Worm (Caenorhabditis elegans): Measurements from ENCODE around the gene clc-20.

Gene clc-20

DNA sequence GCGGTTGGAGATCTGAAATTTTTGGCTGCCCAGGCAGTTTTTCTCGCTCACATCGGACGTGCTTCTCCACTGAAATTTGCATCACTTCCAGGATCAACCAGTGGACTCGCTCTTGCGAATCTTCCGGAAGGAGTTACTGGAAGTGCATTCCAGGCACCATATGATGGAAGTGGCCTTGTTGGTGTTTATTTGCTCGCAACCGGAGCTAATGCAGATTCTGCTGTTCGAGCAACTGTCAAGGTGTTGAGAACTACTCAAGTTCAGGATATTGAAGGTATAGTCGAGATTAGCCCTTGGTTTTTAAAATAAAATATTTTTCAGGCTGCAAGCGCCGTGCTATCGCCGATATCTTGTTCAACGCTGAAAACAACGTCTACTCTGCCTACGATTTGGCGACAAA, 8.5 kb downstream of the clc-20 start:
- no peak for TF ChIP-seq fos-1 (tag; optimal IDR thresholded peaks at IDR 0.05)
- TF ChIP-seq ceh-88 (GFP tag; IDR thresholded peaks at IDR 0.05) = no peak
- TF ChIP-seq efl-3 (GFP tag; optimal IDR thresholded peaks at IDR 0.05) = no peak
- TF ChIP-seq mdl-1 (tag; optimal IDR thresholded peaks at IDR 0.05) = no peak
- no peak for TF ChIP-seq dpl-1 (GFP tag; optimal IDR thresholded peaks at IDR 0.05)
- no peak for TF ChIP-seq efl-1 (optimal IDR thresholded peaks at IDR 0.05)
- TF ChIP-seq efl-1 (GFP tag; optimal IDR thresholded peaks at IDR 0.05 in 1 of 2) = peak in 1 of 2 experiments; percentile 57
- TF ChIP-seq unc-130 (tag; optimal IDR thresholded peaks at IDR 0.05) = no peak
- TF ChIP-seq hpl-2 (GFP tag; optimal IDR thresholded peaks at IDR 0.05) = no peak
- no peak for TF ChIP-seq pqm-1 (tag; optimal IDR thresholded peaks at IDR 0.05)

DNA sequence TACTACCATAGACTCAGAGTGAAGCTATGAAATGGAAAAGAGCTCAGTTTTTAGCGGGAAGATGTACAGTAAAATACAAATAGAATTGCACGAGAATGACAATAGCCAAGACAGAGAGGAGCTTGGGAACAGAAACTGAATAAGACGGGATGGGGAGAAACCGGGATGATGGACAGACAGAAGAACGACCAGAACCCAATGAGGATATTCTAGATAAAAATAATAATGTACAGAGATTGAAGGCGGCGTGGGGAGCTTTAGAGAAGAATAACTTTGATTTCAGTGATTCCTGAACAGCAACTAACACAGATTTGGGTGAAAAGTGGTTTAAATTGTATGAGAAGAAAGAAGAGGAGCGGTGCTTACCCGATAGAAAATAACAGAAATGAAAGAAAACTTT, 9.1 kb downstream of the clc-20 start:
- no peak for TF ChIP-seq nhr-90 (tag; optimal IDR thresholded peaks at IDR 0.05; ENCODE audit: poor library complexity)
- TF ChIP-seq efl-1 (optimal IDR thresholded peaks at IDR 0.05) = no peak
- TF ChIP-seq efl-1 (GFP tag; optimal IDR thresholded peaks at IDR 0.05 in 1 of 2) = peak in 1 of 2 experiments; percentile 23
- TF ChIP-seq lin-13 (GFP tag; optimal IDR thresholded peaks at IDR 0.05) = no peak

DNA sequence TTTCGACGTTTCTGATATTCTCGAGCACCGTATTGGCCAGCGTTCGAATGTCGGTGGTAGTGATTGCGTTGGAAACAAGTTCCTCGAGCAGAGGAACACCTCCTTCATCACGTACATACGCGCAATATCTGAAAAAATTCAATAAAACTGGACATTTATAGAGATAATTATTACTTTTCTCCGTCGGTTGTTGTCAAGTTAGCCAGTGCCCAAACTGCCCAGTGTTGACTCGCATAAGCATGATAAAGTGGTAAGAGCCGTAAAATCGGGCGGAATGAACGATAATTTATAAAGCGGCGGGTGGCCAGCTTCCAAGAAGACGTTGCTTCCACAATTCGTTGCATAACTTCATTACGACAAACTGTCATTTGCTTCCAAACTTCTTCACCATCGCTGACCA, 11.2 kb downstream of the clc-20 start:
- TF ChIP-seq pax-3 (tag; optimal IDR thresholded peaks at IDR 0.05) (no peak), ceh-82 (tag; optimal IDR thresholded peaks at IDR 0.05) (no peak), isw-1 (GFP tag; IDR thresholded peaks at IDR 0.05) (no peak), elt-2 (tag; optimal IDR thresholded peaks at IDR 0.05) (no peak), nhr-90 (tag; optimal IDR thresholded peaks at IDR 0.05; ENCODE audit: poor library complexity) (no peak), mef-2 (tag; optimal IDR thresholded peaks at IDR 0.05) (no peak), fkh-8 (tag; optimal IDR thresholded peaks at IDR 0.05) (no peak), efl-1 (optimal IDR thresholded peaks at IDR 0.05) (no peak), efl-1 (GFP tag; optimal IDR thresholded peaks at IDR 0.05 in 1 of 2) (peak in 1 of 2 experiments; percentile 90)

DNA sequence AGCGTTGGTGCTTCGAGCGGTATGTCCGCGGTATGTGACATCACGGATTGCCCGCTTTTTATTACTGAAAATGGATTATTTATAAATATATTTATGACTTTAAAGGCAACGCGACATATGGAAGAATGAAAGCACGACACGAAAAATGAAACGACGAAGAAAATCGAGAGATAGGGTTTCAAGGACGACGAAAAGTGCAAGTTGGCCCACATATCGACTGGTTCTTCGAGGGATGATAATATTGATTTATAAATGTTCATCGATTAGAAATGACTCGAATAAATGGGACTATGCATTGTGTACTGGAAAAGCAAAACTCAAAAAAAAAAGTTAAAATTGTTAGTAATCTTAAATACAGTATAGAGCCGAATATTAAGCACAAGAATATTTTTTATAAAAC, 14.3 kb downstream of the clc-20 start, which contains the start of gene zer-1:
Gene zer-1, minus strand, starts transcription at position 68 of the 400 bp plus-strand sequence.
- TF ChIP-seq blmp-1 (tag; optimal IDR thresholded peaks at IDR 0.05) (peak; percentile 98), ceh-90 (tag; optimal IDR thresholded peaks at IDR 0.05) (no peak), elt-3 (tag; optimal IDR thresholded peaks at IDR 0.05) (peak in 1 of 6 experiments; percentile 5), nhr-85 (tag) (peak; percentile 8)

DNA sequence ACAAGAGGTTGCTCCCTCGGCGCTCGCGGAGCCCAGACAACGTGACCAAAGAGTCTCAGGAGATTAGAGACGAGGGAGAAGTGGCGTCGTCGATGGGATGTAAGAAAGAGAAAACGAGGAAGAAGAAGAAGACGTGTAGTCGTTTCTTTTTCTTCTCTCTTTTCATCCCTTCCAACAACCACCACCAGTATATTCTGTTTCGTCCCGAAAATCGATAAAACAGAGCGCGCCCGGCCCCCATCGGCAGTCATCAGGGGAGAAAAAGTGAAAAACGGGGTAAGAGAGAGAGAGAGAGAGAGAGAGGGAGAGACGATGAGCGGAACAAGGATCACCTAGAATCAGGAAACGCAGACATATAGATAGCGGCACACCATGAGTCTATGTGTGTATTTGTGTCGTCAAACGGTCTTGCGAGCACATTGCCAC, 15.5 kb downstream of the clc-20 start:
- no peak for TF ChIP-seq pag-3 (tag; optimal IDR thresholded peaks at IDR 0.05; ENCODE audit: borderline replicate concordance, insufficient read depth)
- TF ChIP-seq swsn-7 (tag; optimal IDR thresholded peaks at IDR 0.05) = peak; percentile 86
- TF ChIP-seq mep-1 (tag; optimal IDR thresholded peaks at IDR 0.05) = peak; percentile 59
- no peak for TF ChIP-seq lin-39 (tag; optimal IDR thresholded peaks at IDR 0.05)
- no peak for TF ChIP-seq C04F5.9 (tag; optimal IDR thresholded peaks at IDR 0.05)
- peak; percentile 96 for TF ChIP-seq lin-14 (GFP tag; optimal IDR thresholded peaks at IDR 0.05)
- TF ChIP-seq grh-1 (GFP tag; IDR thresholded peaks at IDR 0.05) = no peak
- TF ChIP-seq irx-1 (tag; optimal IDR thresholded peaks at IDR 0.05) = peak; percentile 37
- peak; percentile 49 to 50 for TF ChIP-seq lin-35 (GFP tag; optimal IDR thresholded peaks at IDR 0.05)
- peak; percentile 60 for TF ChIP-seq aly-2 (tag; optimal IDR thresholded peaks at IDR 0.05)
- peak; percentile 55 to 69 for TF ChIP-seq mdl-1 (tag; optimal IDR thresholded peaks at IDR 0.05)
- peak; percentile 49 for TF ChIP-seq dsc-1 (tag; optimal IDR thresholded peaks at IDR 0.05)
- TF ChIP-seq nhr-12 (tag; optimal IDR thresholded peaks at IDR 0.05) = no peak
- TF ChIP-seq lin-15B (tag; optimal IDR thresholded peaks at IDR 0.05) = peak; percentile 26
- no peak for TF ChIP-seq snpc-4 (tag; optimal IDR thresholded peaks at IDR 0.05)
- TF ChIP-seq nhr-47 (tag; optimal IDR thresholded peaks at IDR 0.05) = peak; percentile 84
- TF ChIP-seq unc-86 (tag; optimal IDR thresholded peaks at IDR 0.05) = peak; percentile 87
- TF ChIP-seq unc-62 (GFP tag; optimal IDR thresholded peaks at IDR 0.05) = no peak
- TF ChIP-seq nhr-77 (tag; optimal IDR thresholded peaks at IDR 0.05) = peak; percentile 40
- TF ChIP-seq snu-23 (GFP tag; optimal IDR thresholded peaks at IDR 0.05) = peak; percentile 85
- TF ChIP-seq fkh-8 (tag; optimal IDR thresholded peaks at IDR 0.05) = peak; percentile 90
- TF ChIP-seq sup-37 (GFP tag; optimal IDR thresholded peaks at IDR 0.05) = no peak
- peak; percentile 63 to 74 for TF ChIP-seq efl-1 (optimal IDR thresholded peaks at IDR 0.05)
- TF ChIP-seq efl-1 (GFP tag; optimal IDR thresholded peaks at IDR 0.05 in 1 of 2) = peak; percentile 12 to 93
- TF ChIP-seq nhr-76 (tag; optimal IDR thresholded peaks at IDR 0.05) = no peak
- TF ChIP-seq fkh-4 (tag; optimal IDR thresholded peaks at IDR 0.05; ENCODE audit: borderline replicate concordance) = no peak
- no peak for TF ChIP-seq nhr-237 (tag; optimal IDR thresholded peaks at IDR 0.05)
- TF ChIP-seq hpl-2 (GFP tag; optimal IDR thresholded peaks at IDR 0.05) = no peak

Measured in whole organism, L1 larva.